Fruit fly (Drosophila melanogaster): ENCODE data around the gene CG32262.
A peak's percentile ranks its signal among the peaks of the same experiment; 100 is the strongest.

Gene CG32262

DNA sequence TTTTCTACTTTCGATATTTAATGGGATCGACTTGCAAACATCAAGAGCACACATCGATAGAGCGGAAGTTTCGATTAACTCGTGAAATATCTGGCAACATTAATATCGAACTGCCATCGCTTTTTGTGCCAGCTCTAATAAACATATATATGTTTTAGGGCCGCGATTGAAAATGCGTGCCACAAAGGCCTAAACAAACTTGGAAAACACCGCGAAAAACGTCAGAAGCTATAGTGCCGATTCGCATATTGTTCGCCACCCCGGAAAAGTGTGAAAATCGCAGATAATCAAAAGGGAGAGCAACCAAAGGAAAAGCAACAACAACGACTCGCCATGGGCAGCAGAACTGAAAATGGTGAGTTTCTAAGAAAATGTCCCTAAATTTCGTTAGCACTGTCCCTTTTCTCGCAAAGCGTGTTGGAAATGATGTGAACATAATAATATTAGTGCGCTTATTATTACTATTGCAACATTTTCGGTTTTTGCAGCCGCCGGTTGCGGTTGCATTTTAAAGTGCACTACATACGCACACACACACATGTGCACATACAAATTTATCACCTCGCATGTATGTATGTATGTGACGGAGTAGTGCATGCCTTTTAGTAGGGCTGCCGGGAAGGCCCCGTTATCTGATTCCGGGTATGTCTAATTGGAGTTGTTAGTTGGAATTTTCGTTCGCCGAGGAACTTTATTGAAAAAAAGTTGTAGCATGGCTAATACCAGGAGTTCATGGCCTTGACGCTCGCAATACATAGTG is 8.8 kb upstream of the CG32262 start, which contains the start of gene enc (continued):
- TF ChIP-seq H2.0 (GFP tag; IDR thresholded peaks at IDR 0.05) = no peak
- peak; percentile 77 for TF ChIP-seq pzg (GFP tag; optimal IDR thresholded peaks at IDR 0.05)
- peak; percentile 42; the same call in 1 of the 2 replicates for TF ChIP-seq Rfx (GFP tag; IDR thresholded peaks at IDR 0.05)
- TF ChIP-seq Hmx (GFP tag; optimal IDR thresholded peaks at IDR 0.05) = no peak
- peak; percentile 90 for TF ChIP-seq Doc3 (GFP tag; IDR thresholded peaks at IDR 0.05; ENCODE audit: partially characterized antibody)
- no peak for TF ChIP-seq lola (GFP tag; optimal IDR thresholded peaks at IDR 0.05)
- TF ChIP-seq mld (GFP tag; IDR thresholded peaks at IDR 0.05; ENCODE audit: partially characterized antibody) = peak; percentile 90
- no peak for TF ChIP-seq pros (GFP tag; optimal IDR thresholded peaks at IDR 0.05)
- TF ChIP-seq Pdp1 (GFP tag; optimal IDR thresholded peaks at IDR 0.05) = peak in 1 of 2 experiments; percentile 40
- no peak for TF ChIP-seq Antp (GFP tag; optimal IDR thresholded peaks at IDR 0.05)
- no peak for TF ChIP-seq H15 (GFP tag; IDR thresholded peaks at IDR 0.05)
- no peak for TF ChIP-seq sd (tag; optimal IDR thresholded peaks at IDR 0.05)
- no peak for TF ChIP-seq zfh1 (GFP tag; IDR thresholded peaks at IDR 0.05)
- peak; percentile 83 for TF ChIP-seq YL-1 (GFP tag; optimal IDR thresholded peaks at IDR 0.05)
- no peak for TF ChIP-seq wor (GFP tag; IDR thresholded peaks at IDR 0.05)
- TF ChIP-seq CG2889 (GFP tag; IDR thresholded peaks at IDR 0.05) = no peak
- TF ChIP-seq CG8281 (tag; optimal IDR thresholded peaks at IDR 0.05) = no peak
- no peak for TF ChIP-seq CG12104 (GFP tag; optimal IDR thresholded peaks at IDR 0.05)
- TF ChIP-seq CG7372 (GFP tag; IDR thresholded peaks at IDR 0.05) = no peak
- no peak for TF ChIP-seq Optix (GFP tag; IDR thresholded peaks at IDR 0.05)
- TF ChIP-seq unpg (GFP tag; optimal IDR thresholded peaks at IDR 0.05) = no peak
- TF ChIP-seq luna (GFP tag; optimal IDR thresholded peaks at IDR 0.05) = no peak
- no peak for TF ChIP-seq Eip74EF (GFP tag; optimal IDR thresholded peaks at IDR 0.05)
- peak; percentile 79 for TF ChIP-seq Med (GFP tag)
- TF ChIP-seq CG17612 (GFP tag; IDR thresholded peaks at IDR 0.05) = no peak
- TF ChIP-seq jigr1 (GFP tag; IDR thresholded peaks at IDR 0.05) = peak; percentile 31; the same call in 1 of the 3 replicates
- no peak for TF ChIP-seq CG11695 (GFP tag; IDR thresholded peaks at IDR 0.05)
- TF ChIP-seq CG42726 (GFP tag; IDR thresholded peaks at IDR 0.05; ENCODE audit: partially characterized antibody) = peak; percentile 98
- no peak for TF ChIP-seq Kr (GFP tag; optimal IDR thresholded peaks at IDR 0.05)
- no peak for TF ChIP-seq nau (GFP tag; optimal IDR thresholded peaks at IDR 0.05)
- TF ChIP-seq esg (GFP tag; conservative IDR thresholded peaks at IDR 0.05) = no peak
- no peak for TF ChIP-seq CG6654 (GFP tag; optimal IDR thresholded peaks at IDR 0.05)
- TF ChIP-seq lov (optimal IDR thresholded peaks at IDR 0.05) = no peak
- no peak for TF ChIP-seq lov (GFP tag; IDR thresholded peaks at IDR 0.05)
- TF ChIP-seq CG1529 (GFP tag; optimal IDR thresholded peaks at IDR 0.05) = peak; percentile 89
- no peak for TF ChIP-seq CG3838 (GFP tag; optimal IDR thresholded peaks at IDR 0.05)
- TF ChIP-seq cas (GFP tag; IDR thresholded peaks at IDR 0.05) = no peak
- no peak for TF ChIP-seq aop (GFP tag; IDR thresholded peaks at IDR 0.05)
- no peak for TF ChIP-seq CG1832 (GFP tag; optimal IDR thresholded peaks at IDR 0.05)
- TF ChIP-seq CG18262 (tag; optimal IDR thresholded peaks at IDR 0.05) = no peak
- peak; percentile 36 for TF ChIP-seq sug (tag; optimal IDR thresholded peaks at IDR 0.05)
- TF ChIP-seq Chrac-16 (GFP tag; optimal IDR thresholded peaks at IDR 0.05) = no peak
- no peak for TF ChIP-seq fd64A (GFP tag; optimal IDR thresholded peaks at IDR 0.05)
- TF ChIP-seq Fer2 (tag; optimal IDR thresholded peaks at IDR 0.05) = no peak
- no peak for TF ChIP-seq pum (GFP tag; optimal IDR thresholded peaks at IDR 0.05)
- peak; percentile 8 for TF ChIP-seq Hsf (GFP tag; optimal IDR thresholded peaks at IDR 0.05)
- TF ChIP-seq CG1792 (GFP tag; optimal IDR thresholded peaks at IDR 0.05) = no peak
- no peak for TF ChIP-seq Trl (optimal IDR thresholded peaks at IDR 0.05)
- no peak for TF ChIP-seq Trl (GFP tag; optimal IDR thresholded peaks at IDR 0.05)
- no peak for TF ChIP-seq sisA (GFP tag; IDR thresholded peaks at IDR 0.05)
